Worm (Caenorhabditis elegans) whole organism, L2 larva: ENCODE results near the gene F53B3.6.
A peak's percentile ranks its signal among the peaks of the same experiment; 100 is the strongest.

Source experiments
- F13H6.1 ChIP-seq: sonication (generic microtip); optimal IDR thresholded peaks from 2 replicates; lab custom pipeline; 2016; ENCODE audit warnings: missing genetic modification characterization, missing compliant biosample characterization
- Y55F3AM.14 ChIP-seq: fragments of 200-800 bp; sonication (Bioruptor generic); optimal IDR thresholded peaks from 2 replicates; lab custom pipeline; 2018; ENCODE audit warnings: mild to moderate bottlenecking, missing genetic modification characterization, missing compliant biosample characterization
- ZK546.5 ChIP-seq: sonication (generic microtip); optimal IDR thresholded peaks from 2 replicates; lab custom pipeline; 2017; ENCODE audit warnings: missing biosample characterization, missing genetic modification characterization
- aly-2 ChIP-seq: fragments of 150-350 bp; optimal IDR thresholded peaks from 2 replicates; lab custom pipeline; 2014; ENCODE audit warnings: missing biosample characterization, missing genetic modification characterization
- ama-1 ChIP-seq: fragments of 150-350 bp; optimal IDR thresholded peaks from 2 replicates; lab custom pipeline; 2018; ENCODE audit warnings: inconsistent platforms
- ceh-16 ChIP-seq: fragments of 150-350 bp; optimal IDR thresholded peaks from 2 replicates; lab custom pipeline; 2014; ENCODE audit warnings: missing biosample characterization, missing genetic modification characterization
- crh-2 ChIP-seq: sonication (generic microtip); optimal IDR thresholded peaks from 2 replicates; lab custom pipeline; 2017; ENCODE audit warnings: missing biosample characterization, missing genetic modification characterization
- egl-27 ChIP-seq: sonication (generic microtip); optimal IDR thresholded peaks from 3 replicates; lab custom pipeline; 2017; ENCODE audit warnings: missing biosample characterization, missing genetic modification reagents, missing genetic modification characterization
- elt-1 ChIP-seq: fragments of 150-350 bp; optimal IDR thresholded peaks from 2 replicates; lab custom pipeline; 2014; ENCODE audit warnings: missing biosample characterization, missing genetic modification characterization
- fos-1 ChIP-seq: fragments of 150-350 bp; optimal IDR thresholded peaks from 2 replicates; lab custom pipeline; 2014; ENCODE audit warnings: missing biosample characterization, missing genetic modification characterization
- lin-13 ChIP-seq: fragments of 150-350 bp; optimal IDR thresholded peaks from 2 replicates; lab custom pipeline; 2014; ENCODE audit warnings: missing biosample characterization, missing genetic modification reagents, missing genetic modification characterization
- mab-5 ChIP-seq: fragments of 150-350 bp; optimal IDR thresholded peaks from 2 replicates; lab custom pipeline; 2014; ENCODE audit warnings: missing biosample characterization, missing genetic modification characterization
- nhr-10 ChIP-seq: sonication (generic microtip); optimal IDR thresholded peaks from 2 replicates; lab custom pipeline; 2017; ENCODE audit warnings: missing biosample characterization, missing genetic modification characterization
- nhr-129 ChIP-seq: fragments of 150-350 bp; optimal IDR thresholded peaks from 2 replicates; lab custom pipeline; 2014; ENCODE audit warnings: missing biosample characterization, missing genetic modification characterization
- nhr-21 ChIP-seq: fragments of 150-350 bp; optimal IDR thresholded peaks from 2 replicates; lab custom pipeline; 2014; ENCODE audit warnings: missing biosample characterization, missing genetic modification characterization
- nhr-25 ChIP-seq: fragments of 150-350 bp; sonication (generic microtip); optimal IDR thresholded peaks from 3 replicates; lab custom pipeline; 2014; ENCODE audit warnings: missing biosample characterization, missing genetic modification characterization
- nhr-77 ChIP-seq: fragments of 150-350 bp; optimal IDR thresholded peaks from 2 replicates; lab custom pipeline; 2014; ENCODE audit warnings: missing biosample characterization, missing genetic modification characterization
- skn-1 ChIP-seq: sonication (generic microtip); optimal IDR thresholded peaks from 2 replicates; lab custom pipeline; 2017; ENCODE audit warnings: missing biosample characterization, missing genetic modification characterization
- sma-9 ChIP-seq, 2 experiments: fragments of 150-350 bp in 1 of 2; sonication (generic microtip) in 1 of 2; optimal IDR thresholded peaks; 2 replicates each; lab custom pipeline; 2014 to 2016; ENCODE audit warnings: missing genetic modification characterization in 2 of 2, mild to moderate bottlenecking in 1 of 2, missing biosample characterization in 1 of 2, missing compliant biosample characterization in 1 of 2, missing genetic modification reagents in 1 of 2, moderate library complexity in 1 of 2
- unc-55 ChIP-seq: fragments of 150-350 bp; sonication (generic microtip); optimal IDR thresholded peaks from 3 replicates; lab custom pipeline; 2014; ENCODE audit warnings: missing biosample characterization, missing genetic modification reagents, missing genetic modification characterization
- unc-62 ChIP-seq: fragments of 150-350 bp; optimal IDR thresholded peaks from 2 replicates; lab custom pipeline; 2014; ENCODE audit warnings: missing biosample characterization, missing genetic modification reagents, missing genetic modification characterization
- ztf-11 ChIP-seq: sonication (generic microtip); optimal IDR thresholded peaks from 2 replicates; lab custom pipeline; 2017; ENCODE audit warnings: missing biosample characterization, missing genetic modification characterization
- ztf-4 ChIP-seq: fragments of 150-350 bp; optimal IDR thresholded peaks from 2 replicates; lab custom pipeline; 2014; ENCODE audit warnings: missing biosample characterization, missing genetic modification characterization

F53B3.6 gene

ce11 chrX:2902854-2903253 is 38.8 kb downstream of the F53B3.6 start:
- TF ChIP-seq nhr-21 (tag; lab: Kevin White, UChicago) = no peak

ce11 chrX:2903715-2904419 is 39.8 kb downstream of the F53B3.6 start:
- TF ChIP-seq unc-55 (GFP tag; lab: Kevin White, UChicago) (peak; percentile 34), fos-1 (tag; lab: Kevin White, UChicago) (peak; percentile 19), nhr-21 (tag; lab: Kevin White, UChicago) (peak; percentile 5), nhr-77 (no peak), nhr-25 (peak; percentile 18), mab-5 (tag; lab: Kevin White, UChicago) (no peak), ceh-16 (tag; lab: Kevin White, UChicago) (peak; percentile 16)

- peak; percentile 98 for TF ChIP-seq fos-1 (tag; lab: Kevin White, UChicago)
- TF ChIP-seq egl-27 (tag; lab: Kevin White, UChicago) = no peak
- no peak for TF ChIP-seq skn-1 (tag; lab: Kevin White, UChicago)
Measured at ce11 chrX:2906062-2906732, 42.2 kb downstream of the F53B3.6 start.

ce11 chrX:2907296-2907873 is 43.4 kb downstream of the F53B3.6 start:
- TF ChIP-seq nhr-129 (tag; lab: Kevin White, UChicago) = peak; percentile 49
- TF ChIP-seq ZK546.5 (tag; lab: Kevin White, UChicago) = no peak
- peak; percentile 80 for TF ChIP-seq elt-1 (tag; lab: Kevin White, UChicago)
- peak; percentile 50 for TF ChIP-seq ceh-16 (tag; lab: Kevin White, UChicago)
- TF ChIP-seq sma-9 (GFP tag; optimal IDR thresholded peaks at IDR 0.05; lab: Kevin White, UChicago) = peak; percentile 37
- no peak for TF ChIP-seq sma-9 (tag; optimal IDR thresholded peaks at IDR 0.05; lab: Kevin White, UChicago)
- TF ChIP-seq lin-13 (GFP tag; lab: Kevin White, UChicago) = no peak
- TF ChIP-seq fos-1 (tag; lab: Kevin White, UChicago) = peak; percentile 28

ce11 chrX:2909227-2909626 is 45.2 kb downstream of the F53B3.6 start, which contains the start of gene nmy-1:
Gene nmy-1 (plus strand): TSS chrX:2909527.
- no peak for TF ChIP-seq crh-2 (tag; lab: Kevin White, UChicago)
- TF ChIP-seq ztf-4 (tag; lab: Kevin White, UChicago) = no peak
- TF ChIP-seq Y55F3AM.14 (GFP tag; lab: Kevin White, UChicago) = no peak
- TF ChIP-seq ceh-16 (tag; lab: Kevin White, UChicago) = no peak
- no peak for TF ChIP-seq sma-9 (GFP tag; optimal IDR thresholded peaks at IDR 0.05; lab: Kevin White, UChicago)
- no peak for TF ChIP-seq sma-9 (tag; optimal IDR thresholded peaks at IDR 0.05; lab: Kevin White, UChicago)
- no peak for TF ChIP-seq aly-2 (tag; lab: Kevin White, UChicago)
- TF ChIP-seq ztf-11 = no peak
- TF ChIP-seq nhr-10 (tag; lab: Kevin White, UChicago) = no peak
- no peak for TF ChIP-seq unc-62 (GFP tag; lab: Kevin White, UChicago)
- no peak for TF ChIP-seq skn-1 (tag; lab: Kevin White, UChicago)
- no peak for TF ChIP-seq ama-1 (lab: Kevin White, UChicago)

- TF ChIP-seq mab-5 (tag; lab: Kevin White, UChicago) (no peak), F13H6.1 (tag; lab: Kevin White, UChicago) (no peak), nhr-10 (tag; lab: Kevin White, UChicago) (no peak)
Measured at ce11 chrX:2912689-2913088, 48.7 kb downstream of the F53B3.6 start.
